Comparison of ENCODE assay signal across 7 worm cellular contexts in the genomic region with DNA sequence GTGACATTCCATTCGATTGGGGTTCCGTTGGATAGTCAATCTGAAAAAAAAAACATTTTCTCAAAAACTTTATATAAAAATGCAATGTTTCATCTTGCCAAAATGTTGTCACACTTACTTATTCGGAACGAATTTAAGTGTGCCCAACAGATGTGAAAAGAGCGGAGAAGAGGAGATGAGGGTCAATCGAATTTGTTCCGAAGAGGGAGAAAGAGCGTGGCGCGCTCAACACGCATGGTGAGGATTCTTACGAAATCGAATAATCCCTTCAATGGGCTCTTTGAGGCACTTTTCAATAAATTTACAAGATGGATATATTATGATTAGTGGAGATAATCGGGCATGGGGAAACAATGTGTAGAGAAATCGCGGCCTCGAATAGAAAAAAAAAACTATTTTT.
TF ChIP-seq lines count a peak whose summit lies in the region.

No protein-coding gene starts in this region.

TF ChIP-seq in whole organism, L1 larva, 84 proteins besides CTCF, POLR2A, EP300 and RAD21:
- TF ChIP-seq lsy-2 (tag; optimal IDR thresholded peaks at IDR 0.05; lab: Kevin White, UChicago) (no peak), mab-9 (GFP tag; IDR thresholded peaks at IDR 0.05; lab: Robert Waterston, UW) (no peak), ceh-8 (GFP tag; optimal IDR thresholded peaks at IDR 0.05; lab: Kevin White, UChicago) (no peak), ces-1 (GFP tag; optimal IDR thresholded peaks at IDR 0.05; lab: Kevin White, UChicago) (peak; percentile 38), fkh-10 (GFP tag; optimal IDR thresholded peaks at IDR 0.05; lab: Kevin White, UChicago) (peak; percentile 92), sptf-1 (tag; optimal IDR thresholded peaks at IDR 0.05; lab: Kevin White, UChicago) (no peak), mdl-1 (tag; optimal IDR thresholded peaks at IDR 0.05; lab: Kevin White, UChicago) (no peak), lin-14 (GFP tag; optimal IDR thresholded peaks at IDR 0.05; lab: Kevin White, UChicago) (peak; percentile 84), elt-3 (tag; optimal IDR thresholded peaks at IDR 0.05; lab: Kevin White, UChicago) (no peak), nhr-71 (tag; optimal IDR thresholded peaks at IDR 0.05; lab: Kevin White, UChicago) (peak; percentile 21), nhr-77 (tag; optimal IDR thresholded peaks at IDR 0.05; lab: Kevin White, UChicago) (no peak)

TF ChIP-seq in whole organism, L2 larva, 48 proteins besides CTCF, POLR2A, EP300 and RAD21:
- TF ChIP-seq zag-1 (tag; optimal IDR thresholded peaks at IDR 0.05; lab: Kevin White, UChicago) (peak; percentile 34), alr-1 (tag; optimal IDR thresholded peaks at IDR 0.05; lab: Kevin White, UChicago) (no peak), unc-55 (GFP tag; optimal IDR thresholded peaks at IDR 0.05; lab: Kevin White, UChicago) (no peak), lsy-2 (tag; optimal IDR thresholded peaks at IDR 0.05; lab: Kevin White, UChicago) (no peak), F13H6.1 (tag; optimal IDR thresholded peaks at IDR 0.05; lab: Kevin White, UChicago) (no peak)
TF ChIP-seq in whole organism, L2 larva: peak in this region for 1.

TF ChIP-seq in whole organism, L3 larva, 47 proteins besides CTCF, POLR2A, EP300 and RAD21:
- TF ChIP-seq snpc-4 (tag; optimal IDR thresholded peaks at IDR 0.05; lab: Kevin White, UChicago) (no peak), fkh-10 (GFP tag; optimal IDR thresholded peaks at IDR 0.05; lab: Kevin White, UChicago) (peak; percentile 93)

TF ChIP-seq in whole organism, L4 larva, 104 proteins besides CTCF, POLR2A, EP300 and RAD21 (continues in another document):
- TF ChIP-seq pha-4 (GFP tag; IDR thresholded peaks at IDR 0.05; lab: Robert Waterston, UW) = no peak
- no peak for TF ChIP-seq pha-4 (tag; optimal IDR thresholded peaks at IDR 0.05; lab: Kevin White, UChicago)
- TF ChIP-seq D1046.2 (GFP tag; IDR thresholded peaks at IDR 0.05; lab: Robert Waterston, UW) = no peak
- no peak for TF ChIP-seq nhr-76 (tag; optimal IDR thresholded peaks at IDR 0.05; lab: Kevin White, UChicago)
- TF ChIP-seq ceh-82 (tag; optimal IDR thresholded peaks at IDR 0.05; lab: Kevin White, UChicago) = no peak
- no peak for TF ChIP-seq tag-97 (GFP tag; IDR thresholded peaks at IDR 0.05; lab: Robert Waterston, UW)
- no peak for TF ChIP-seq lin-15B (tag; optimal IDR thresholded peaks at IDR 0.05; lab: Kevin White, UChicago)
- no peak for TF ChIP-seq lsy-2 (tag; optimal IDR thresholded peaks at IDR 0.05; lab: Kevin White, UChicago)
- TF ChIP-seq ceh-44 (GFP tag; IDR thresholded peaks at IDR 0.05; lab: Robert Waterston, UW) = no peak
- TF ChIP-seq dpl-1 (GFP tag; optimal IDR thresholded peaks at IDR 0.05; lab: Kevin White, UChicago) = no peak
- TF ChIP-seq nhr-11 (tag; optimal IDR thresholded peaks at IDR 0.05; lab: Kevin White, UChicago) = no peak
- TF ChIP-seq F49E8.2 (tag; optimal IDR thresholded peaks at IDR 0.05; lab: Kevin White, UChicago; ENCODE audit: borderline replicate concordance) = no peak
- TF ChIP-seq fos-1 (tag; optimal IDR thresholded peaks at IDR 0.05; lab: Kevin White, UChicago) = no peak
- TF ChIP-seq jun-1 (tag; optimal IDR thresholded peaks at IDR 0.05; lab: Kevin White, UChicago) = no peak
- no peak for TF ChIP-seq php-3 (GFP tag; IDR thresholded peaks at IDR 0.05; lab: Robert Waterston, UW)
- TF ChIP-seq lin-1 (GFP tag; IDR thresholded peaks at IDR 0.05; lab: Robert Waterston, UW) = no peak
- peak; percentile 92 for TF ChIP-seq ces-1 (GFP tag; optimal IDR thresholded peaks at IDR 0.05; lab: Kevin White, UChicago)
- TF ChIP-seq fkh-10 (GFP tag; optimal IDR thresholded peaks at IDR 0.05; lab: Kevin White, UChicago) = peak; percentile 79
- TF ChIP-seq rbr-2 (tag; optimal IDR thresholded peaks at IDR 0.05; lab: Kevin White, UChicago) = no peak

TF ChIP-seq in whole organism, late embryonic, 69 proteins besides CTCF, POLR2A, EP300 and RAD21:
- TF ChIP-seq unc-42 (tag; optimal IDR thresholded peaks at IDR 0.05; lab: Kevin White, UChicago) (peak; percentile 100), hlh-15 (tag; optimal IDR thresholded peaks at IDR 0.05; lab: Kevin White, UChicago) (no peak)

TF ChIP-seq in whole organism, mixed stage, embryonic, 35 proteins besides CTCF, POLR2A, EP300 and RAD21:
- TF ChIP-seq ces-1 (GFP tag; optimal IDR thresholded peaks at IDR 0.05; lab: Kevin White, UChicago) = peak; percentile 99
- TF ChIP-seq sptf-1 (tag; optimal IDR thresholded peaks at IDR 0.05; lab: Kevin White, UChicago) = no peak
TF ChIP-seq in whole organism, mixed stage, embryonic: peak in this region for 1.

TF ChIP-seq in whole organism, young adult, 124 proteins besides CTCF, POLR2A, EP300 and RAD21:
- TF ChIP-seq B0261.1 (tag; optimal IDR thresholded peaks at IDR 0.05; lab: Kevin White, UChicago) = no peak
- TF ChIP-seq cebp-1 (GFP tag; IDR thresholded peaks at IDR 0.05; lab: Robert Waterston, UW) = no peak
- peak; percentile 52 for TF ChIP-seq cebp-1 (tag; optimal IDR thresholded peaks at IDR 0.05; lab: Kevin White, UChicago)
- no peak for TF ChIP-seq Y67H2A.10 (GFP tag; conservative IDR thresholded peaks at IDR 0.05; lab: Robert Waterston, UW)
- TF ChIP-seq lsl-1 (GFP tag; optimal IDR thresholded peaks at IDR 0.05; lab: Kevin White, UChicago) = no peak
